Fruit fly (Drosophila melanogaster) whole organism, embryonic: Measurements from ENCODE around the gene Usp5.

Experiments used
- CG11723 ChIP-seq: fragments of 200-800 bp; sonication (Bioruptor generic); optimal IDR thresholded peaks from 2 replicates; lab custom pipeline; 2017; ENCODE audit warnings: missing biosample characterization, mild to moderate bottlenecking, missing genetic modification characterization
- CG12299 ChIP-seq: fragments of 200-800 bp; sonication (Bioruptor generic); optimal IDR thresholded peaks from 2 replicates; lab custom pipeline; 2018; ENCODE audit warnings: missing biosample characterization, mild to moderate bottlenecking, missing genetic modification characterization
- CG15601 ChIP-seq: fragments of 200-800 bp; sonication (Bioruptor generic); optimal IDR thresholded peaks from 3 replicates; lab custom pipeline; 2019; ENCODE audit warnings: missing biosample characterization, mild to moderate bottlenecking, missing genetic modification characterization, moderate library complexity
- CG16813 ChIP-seq: fragments of 200-800 bp; sonication (Bioruptor generic); IDR thresholded peaks from 3 replicates; pipeline ENCODE4 v1.3.6; 2022; ENCODE audit warnings: missing biosample characterization, missing genetic modification characterization; ENCODE audit not compliant: partially characterized antibody
- CG16863 ChIP-seq: fragments of 200-800 bp; sonication (Bioruptor generic); optimal IDR thresholded peaks from 3 replicates; lab custom pipeline; 2016; ENCODE audit warnings: missing biosample characterization, missing genetic modification characterization
- CG3065 ChIP-seq: fragments of 200-800 bp; sonication (Bioruptor generic); optimal IDR thresholded peaks from 2 replicates; lab custom pipeline; 2016; ENCODE audit warnings: missing biosample characterization, missing genetic modification characterization
- CG34224 ChIP-seq: fragments of 200-800 bp; sonication (Bioruptor generic); IDR thresholded peaks from 3 replicates; pipeline ENCODE4 v1.3.6; 2022; ENCODE audit warnings: missing biosample characterization, missing genetic modification characterization; ENCODE audit not compliant: partially characterized antibody
- CG42726 ChIP-seq: fragments of 200-800 bp; sonication (Bioruptor generic); IDR thresholded peaks from 2 replicates; pipeline ENCODE4 v1.3.6; 2022; ENCODE audit warnings: missing biosample characterization, missing genetic modification characterization; ENCODE audit not compliant: partially characterized antibody
- CG5245 ChIP-seq: fragments of 200-800 bp; sonication (Bioruptor generic); optimal IDR thresholded peaks from 3 replicates; lab custom pipeline; 2016; ENCODE audit warnings: missing biosample characterization, missing genetic modification characterization
- CG6683 ChIP-seq: fragments of 200-800 bp; sonication (Bioruptor generic); optimal IDR thresholded peaks from 2 replicates; lab custom pipeline; 2017; ENCODE audit warnings: missing biosample characterization, mild to moderate bottlenecking, missing genetic modification characterization, missing genetic modification reagents
- CG6791 ChIP-seq: fragments of 200-800 bp; sonication (Bioruptor generic); IDR thresholded peaks from 3 replicates; pipeline ENCODE4 v1.3.6; 2022; ENCODE audit warnings: missing biosample characterization, missing genetic modification characterization; ENCODE audit not compliant: partially characterized antibody
- CG6854 ChIP-seq: fragments of 200-800 bp; sonication (Bioruptor generic); optimal IDR thresholded peaks from 3 replicates; lab custom pipeline; 2017; ENCODE audit warnings: missing biosample characterization, mild to moderate bottlenecking, missing genetic modification characterization
- CG7928 ChIP-seq: fragments of 200-800 bp; sonication (Bioruptor generic); optimal IDR thresholded peaks from 2 replicates; lab custom pipeline; 2017; ENCODE audit warnings: missing biosample characterization, mild to moderate bottlenecking, missing genetic modification characterization
- CG7963 ChIP-seq: fragments of 200-800 bp; sonication (Bioruptor generic); IDR thresholded peaks from 3 replicates; pipeline ENCODE4 v1.3.6; 2022; ENCODE audit warnings: missing biosample characterization, missing genetic modification characterization; ENCODE audit not compliant: partially characterized antibody
- CG9932 ChIP-seq: fragments of 200-800 bp; sonication (Bioruptor generic); IDR thresholded peaks from 2 replicates; pipeline ENCODE4 v1.3.6; 2022; ENCODE audit warnings: missing biosample characterization, missing genetic modification characterization
- Dip2 ChIP-seq: fragments of 200-800 bp; sonication (Bioruptor generic); IDR thresholded peaks from 2 replicates; pipeline ENCODE4 v1.3.6; 2022; ENCODE audit warnings: missing biosample characterization, missing genetic modification characterization
- Dll ChIP-seq: fragments of 200-800 bp; sonication (Bioruptor generic); IDR thresholded peaks from 4 replicates; pipeline ENCODE4 v1.3.6; 2022; ENCODE audit warnings: missing biosample characterization, missing genetic modification characterization; ENCODE audit not compliant: partially characterized antibody
- Ets65A ChIP-seq: fragments of 200-800 bp; sonication (Bioruptor generic); peaks from one replicate; lab custom pipeline; 2016; ENCODE audit warnings: missing biosample characterization, missing genetic modification characterization
- Hey ChIP-seq: fragments of 200-800 bp; sonication (Bioruptor generic); optimal IDR thresholded peaks from 3 replicates; lab custom pipeline; 2018; ENCODE audit warnings: missing biosample characterization, mild to moderate bottlenecking, missing genetic modification characterization
- Med ChIP-seq: fragments of 200-800 bp; sonication (Bioruptor generic); peaks from one replicate; lab custom pipeline; 2016; ENCODE audit warnings: missing biosample characterization, missing genetic modification characterization, mild to moderate bottlenecking, inconsistent platforms, moderate library complexity
- amos ChIP-seq: fragments of 200-800 bp; sonication (Bioruptor generic); IDR thresholded peaks from 2 replicates; pipeline ENCODE4 v1.3.6; 2022; ENCODE audit warnings: missing biosample characterization, missing genetic modification characterization; ENCODE audit not compliant: partially characterized antibody
- bbx ChIP-seq: fragments of 200-800 bp; sonication (Bioruptor generic); IDR thresholded peaks from 2 replicates; pipeline ENCODE4 v1.3.6; 2022; ENCODE audit warnings: missing biosample characterization, missing genetic modification characterization; ENCODE audit not compliant: partially characterized antibody
- croc ChIP-seq: fragments of 200-800 bp; sonication (Bioruptor generic); conservative IDR thresholded peaks from 3 replicates; pipeline ENCODE4 v1.3.6; 2022; ENCODE audit warnings: missing biosample characterization, missing genetic modification characterization
- eve ChIP-seq, 2 experiments: fragments of >200 bp; optimal IDR thresholded peaks; 2 replicates each; lab custom pipeline; 2017; ENCODE audit warnings: missing biosample characterization in 2 of 2, missing genetic modification characterization in 2 of 2
- exex ChIP-seq: fragments of 200-800 bp; sonication (Bioruptor generic); optimal IDR thresholded peaks from 4 replicates; lab custom pipeline; 2018; ENCODE audit warnings: missing biosample characterization, mild to moderate bottlenecking, missing genetic modification characterization, moderate library complexity
- fd64A ChIP-seq: fragments of 200-800 bp; sonication (Bioruptor generic); optimal IDR thresholded peaks from 3 replicates; lab custom pipeline; 2018; ENCODE audit warnings: missing biosample characterization, mild to moderate bottlenecking, missing genetic modification characterization
- hb ChIP-seq: fragments of 200-800 bp; sonication (Bioruptor generic); IDR thresholded peaks from 3 replicates; pipeline ENCODE4 v1.3.6; 2022; ENCODE audit warnings: missing biosample characterization, missing genetic modification characterization; ENCODE audit not compliant: partially characterized antibody
- inv ChIP-seq: fragments of 200-800 bp; sonication (Bioruptor generic); IDR thresholded peaks from 2 replicates; pipeline ENCODE4 v1.3.6; 2022; ENCODE audit warnings: missing biosample characterization, missing genetic modification characterization; ENCODE audit not compliant: partially characterized antibody
- kni ChIP-seq: fragments of 200-800 bp; sonication (Bioruptor generic); optimal IDR thresholded peaks from 3 replicates; lab custom pipeline; 2017; ENCODE audit warnings: mild to moderate bottlenecking, missing biosample characterization, missing genetic modification reagents, missing genetic modification characterization
- knrl ChIP-seq: fragments of 200-800 bp; sonication (Bioruptor generic); IDR thresholded peaks from 3 replicates; pipeline ENCODE4 v1.3.6; 2022; ENCODE audit warnings: missing biosample characterization, missing genetic modification characterization; ENCODE audit not compliant: partially characterized antibody
- mld ChIP-seq: fragments of 200-800 bp; sonication (Bioruptor generic); IDR thresholded peaks from 3 replicates; pipeline ENCODE4 v1.3.6; 2022; ENCODE audit warnings: missing biosample characterization, missing genetic modification characterization; ENCODE audit not compliant: partially characterized antibody
- nerfin-2 ChIP-seq: fragments of 200-800 bp; sonication (Bioruptor generic); IDR thresholded peaks from 2 replicates; pipeline ENCODE4 v1.3.6; 2022; ENCODE audit warnings: missing biosample characterization, missing genetic modification characterization; ENCODE audit not compliant: partially characterized antibody
- onecut ChIP-seq: fragments of 200-800 bp; sonication (Bioruptor generic); IDR thresholded peaks from 2 replicates; pipeline ENCODE4 v1.3.6; 2022; ENCODE audit warnings: missing biosample characterization, missing genetic modification characterization
- phol ChIP-seq: fragments of 200-800 bp; sonication (Bioruptor generic); optimal IDR thresholded peaks from 3 replicates; lab custom pipeline; 2018; ENCODE audit warnings: missing biosample characterization, mild to moderate bottlenecking, missing genetic modification characterization, moderate library complexity
- sens ChIP-seq: fragments of 200-800 bp; sonication (Bioruptor generic); peaks from one replicate; lab custom pipeline; 2016; ENCODE audit warnings: missing biosample characterization, missing genetic modification characterization
- shn ChIP-seq: fragments of 200-800 bp; sonication (Bioruptor generic); optimal IDR thresholded peaks from 3 replicates; lab custom pipeline; 2016; ENCODE audit warnings: missing biosample characterization, missing genetic modification characterization
- sna ChIP-seq: fragments of 200-800 bp; sonication (Bioruptor generic); IDR thresholded peaks from 2 replicates; pipeline ENCODE4 v1.3.6; 2022; ENCODE audit warnings: missing biosample characterization, missing genetic modification characterization; ENCODE audit not compliant: partially characterized antibody
- sqz ChIP-seq: fragments of 200-800 bp; sonication (Bioruptor generic); optimal IDR thresholded peaks from 3 replicates; lab custom pipeline; 2018; ENCODE audit warnings: missing biosample characterization, mild to moderate bottlenecking, missing genetic modification characterization
- sr ChIP-seq: fragments of 200-800 bp; sonication (Bioruptor generic); IDR thresholded peaks from 3 replicates; pipeline ENCODE4 v1.3.6; 2022; ENCODE audit warnings: missing biosample characterization, missing genetic modification characterization
- tna ChIP-seq: fragments of 200-800 bp; sonication (Bioruptor generic); IDR thresholded peaks from 2 replicates; pipeline ENCODE4 v1.3.6; 2022; ENCODE audit warnings: missing biosample characterization, missing genetic modification characterization; ENCODE audit not compliant: partially characterized antibody
- vfl ChIP-seq: fragments of 200-800 bp; sonication (Bioruptor generic); optimal IDR thresholded peaks from 2 replicates; lab custom pipeline; 2016; ENCODE audit warnings: missing biosample characterization, missing genetic modification characterization
- vnd ChIP-seq: fragments of 200-800 bp; sonication (Bioruptor generic); IDR thresholded peaks from 3 replicates; pipeline ENCODE4 v1.3.6; 2022; ENCODE audit warnings: missing biosample characterization, missing genetic modification characterization; ENCODE audit not compliant: partially characterized antibody
- vvl ChIP-seq: fragments of 200-800 bp; sonication (Bioruptor generic); IDR thresholded peaks from 2 replicates; pipeline ENCODE4 v1.3.6; 2022; ENCODE audit warnings: missing biosample characterization, missing genetic modification characterization
- z ChIP-seq: fragments of 200-800 bp; sonication (Bioruptor generic); IDR thresholded peaks from 3 replicates; pipeline ENCODE4 v1.3.6; 2022; ENCODE audit warnings: missing biosample characterization, missing genetic modification characterization
- zen2 ChIP-seq: fragments of 200-800 bp; sonication (Bioruptor generic); IDR thresholded peaks from 3 replicates; pipeline ENCODE4 v1.3.6; 2022; ENCODE audit warnings: missing biosample characterization, missing genetic modification characterization; ENCODE audit not compliant: partially characterized antibody

Gene Usp5

DNA sequence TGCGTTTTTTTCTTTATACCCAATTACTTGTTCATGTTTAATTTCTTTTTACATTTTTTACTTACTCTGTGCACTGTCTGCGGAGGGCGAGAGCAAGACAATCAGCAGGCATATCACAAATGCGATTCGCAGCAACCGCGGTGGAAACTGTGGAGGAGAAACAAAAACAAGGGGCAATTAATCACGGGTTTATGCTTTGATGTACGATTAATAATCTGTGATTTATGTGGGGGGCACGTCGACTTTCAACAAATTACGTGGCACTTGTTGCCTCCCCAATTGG lies 50.6 kb downstream of the Usp5 start:
- TF ChIP-seq CG12299 (tag; lab: Kevin White, UChicago), result no peak
- TF ChIP-seq hb (GFP tag; lab: Robert Waterston, UW), result peak; percentile 52; the same call in 1 of the 3 replicates
- peak; percentile 50 for TF ChIP-seq Med (GFP tag; lab: Kevin White, UChicago)
- TF ChIP-seq phol (tag; lab: Kevin White, UChicago), result no peak
- TF ChIP-seq kni (GFP tag; lab: Kevin White, UChicago), result no peak
- no peak for TF ChIP-seq CG9932 (GFP tag; lab: Robert Waterston, UW)
- peak; percentile 28 for TF ChIP-seq sens (GFP tag; lab: Kevin White, UChicago)
- no peak for TF ChIP-seq vfl (GFP tag; lab: Kevin White, UChicago)
- TF ChIP-seq mld (GFP tag; lab: Robert Waterston, UW), result 0 out of 3 replicates have a peak, but pooled peaks have one; percentile 3
- no peak for TF ChIP-seq z (GFP tag; lab: Robert Waterston, UW)
- TF ChIP-seq CG6683, result no peak
- TF ChIP-seq knrl (GFP tag; lab: Robert Waterston, UW), result peak; percentile 34; the same call in 2 of the 3 replicates
- TF ChIP-seq onecut (GFP tag; lab: Robert Waterston, UW), result no peak
- peak; percentile 49; the same call in 1 of the 2 replicates for TF ChIP-seq nerfin-2
- no peak for TF ChIP-seq inv (GFP tag; lab: Robert Waterston, UW)
- 0 out of 2 replicates have a peak, but pooled peaks have one; percentile 14 for TF ChIP-seq sna
- TF ChIP-seq, all 482 proteins: peak for 7

DNA sequence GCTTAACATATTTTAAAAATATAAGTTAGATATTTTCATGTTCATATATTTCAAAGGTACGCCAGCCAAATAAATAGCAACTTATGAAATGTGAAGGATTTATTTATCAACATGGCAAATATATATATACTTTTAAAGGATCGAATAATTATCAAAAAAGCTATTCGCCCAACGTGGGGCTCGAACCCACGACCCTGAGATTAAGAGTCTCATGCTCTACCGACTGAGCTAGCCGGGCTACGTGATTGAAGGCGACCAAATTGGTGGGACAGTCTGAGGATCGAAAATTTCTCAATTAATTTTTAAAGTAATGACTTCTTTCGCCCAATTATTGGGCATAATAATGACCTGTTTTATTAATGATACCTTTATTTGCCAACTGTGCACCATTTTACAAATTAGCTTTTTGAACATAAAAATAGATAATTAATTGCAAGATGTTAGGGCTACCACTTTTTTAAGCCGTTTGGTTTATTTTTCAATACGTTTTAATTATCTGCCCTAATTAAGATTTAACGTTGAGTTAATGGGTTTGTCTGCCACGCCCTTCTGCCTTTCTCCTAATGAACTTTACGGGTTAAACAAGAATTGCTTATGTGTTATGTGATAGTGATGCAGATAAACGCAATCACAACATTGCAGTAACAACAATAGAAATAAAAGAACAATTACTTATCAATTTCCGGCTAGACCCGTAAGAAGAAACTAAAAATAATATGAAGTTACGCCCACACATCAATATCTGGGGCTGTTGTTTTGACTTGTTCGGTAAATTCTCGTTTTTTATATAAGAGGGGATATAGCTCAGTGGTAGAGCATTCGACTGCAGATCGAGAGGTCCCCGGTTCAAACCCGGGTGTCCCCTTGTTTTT lies 51.2 kb downstream of the Usp5 start:
- TF ChIP-seq sens (GFP tag; lab: Kevin White, UChicago) (peak; percentile 14), CG42726 (GFP tag; lab: Robert Waterston, UW) (peak; percentile 65; the same call in 1 of the 2 replicates), vvl (GFP tag; lab: Robert Waterston, UW) (peak; percentile 13; the same call in 1 of the 2 replicates), CG16813 (peak; percentile 73), CG7928 (no peak), CG6791 (peak; percentile 75), croc (GFP tag; lab: Robert Waterston, UW) (no peak), exex (peak; percentile 71), zen2 (GFP tag; lab: Robert Waterston, UW) (peak; percentile 62; the same call in 2 of the 3 replicates), Ets65A (GFP tag; lab: Kevin White, UChicago) (peak; percentile 34), CG15601 (no peak), Hey (no peak), CG5245 (GFP tag; lab: Kevin White, UChicago) (no peak), sr (GFP tag; lab: Robert Waterston, UW) (peak; percentile 57; the same call in 1 of the 3 replicates), fd64A (GFP tag; lab: Kevin White, UChicago) (no peak), CG16863 (no peak), CG11723 (GFP tag; lab: Kevin White, UChicago) (no peak), tna (GFP tag; lab: Robert Waterston, UW) (peak; percentile 61; the same call in 1 of the 2 replicates), Dip2 (GFP tag; lab: Robert Waterston, UW) (no peak), sqz (peak; percentile 30), eve (GFP tag; optimal IDR thresholded peaks at IDR 0.05; lab: Kevin White, UChicago) (no peak), CG6854 (no peak), CG34224 (GFP tag; lab: Robert Waterston, UW) (peak; percentile 12; the same call in 1 of the 3 replicates), Dll (GFP tag; lab: Robert Waterston, UW) (peak; percentile 15; the same call in 1 of the 4 replicates), CG3065 (GFP tag; lab: Kevin White, UChicago) (peak; percentile 19), mld (GFP tag; lab: Robert Waterston, UW) (peak; percentile 69; the same call in 2 of the 3 replicates), shn (GFP tag; lab: Kevin White, UChicago) (no peak), amos (peak; percentile 71; the same call in 1 of the 2 replicates), CG7963 (GFP tag; lab: Robert Waterston, UW) (peak; percentile 67; the same call in 2 of the 3 replicates), bbx (GFP tag; lab: Robert Waterston, UW) (peak; percentile 52), vnd (GFP tag; lab: Robert Waterston, UW) (peak; percentile 44; the same call in 1 of the 3 replicates)
